Fruit fly (Drosophila melanogaster): ENCODE results near the gene Stam.

Stam gene

DNA sequence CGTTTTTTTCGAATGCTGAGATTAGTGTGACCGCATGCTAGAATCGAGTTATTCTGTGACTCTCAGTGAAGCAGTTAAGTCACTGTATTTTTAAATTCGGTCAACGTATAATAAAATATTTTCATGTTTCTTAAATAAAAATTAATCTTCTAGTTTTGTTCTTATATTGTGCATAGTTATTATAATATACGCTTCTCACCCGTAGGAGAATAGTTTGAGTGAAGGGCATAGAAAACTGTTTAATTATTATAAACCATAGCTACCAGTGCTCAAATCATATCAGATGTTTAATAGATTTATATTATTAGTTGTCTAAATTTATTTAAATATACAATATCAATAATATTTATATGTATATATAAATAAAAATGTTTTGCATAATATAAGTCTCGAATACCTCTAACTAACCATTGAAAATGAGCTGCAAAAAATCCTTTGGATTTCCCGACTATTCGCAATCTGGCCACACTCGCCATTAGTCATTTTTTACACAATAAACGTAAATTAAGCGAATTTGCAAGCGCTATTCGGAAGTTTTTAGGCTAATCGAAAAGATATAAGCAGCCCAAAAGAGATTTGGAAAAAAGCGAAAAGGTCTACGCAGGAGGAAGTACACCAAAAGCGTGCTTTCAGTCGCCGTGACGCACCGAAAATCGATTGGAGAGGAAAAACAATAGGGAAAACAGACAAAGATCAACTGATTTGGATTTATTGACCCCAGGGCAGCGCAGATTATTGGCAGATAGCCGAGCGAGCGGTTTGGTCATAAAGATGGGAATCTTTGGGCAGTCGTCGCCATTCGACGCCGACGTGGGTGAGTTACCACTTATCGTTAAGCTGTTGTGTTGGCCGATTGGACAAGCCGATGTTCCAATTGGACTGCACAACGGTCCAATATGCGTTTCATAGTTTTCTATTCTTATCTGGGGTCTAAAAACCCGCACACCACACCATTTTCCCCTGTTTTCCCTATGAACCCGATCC, at the start of gene Stam, which contains the start of gene aurB:
Stam (plus strand) TSS at position 473 of the 984 bp plus-strand sequence.
aurB (minus strand) TSS at position 31 of the 984 bp plus-strand sequence.
- TF ChIP-seq cic (GFP tag; optimal IDR thresholded peaks at IDR 0.05) (no peak), CG1620 (GFP tag; optimal IDR thresholded peaks at IDR 0.05) (no peak), CG33017 (tag; optimal IDR thresholded peaks at IDR 0.05) (peak; percentile 65), Crg-1 (GFP tag; optimal IDR thresholded peaks at IDR 0.05) (peak; percentile 14), kay (GFP tag; ENCODE audit: borderline replicate concordance) (peak; percentile 90), cnc (optimal IDR thresholded peaks at IDR 0.05) (no peak), Mnt (GFP tag; optimal IDR thresholded peaks at IDR 0.05) (peak; percentile 3), tj (GFP tag; optimal IDR thresholded peaks at IDR 0.05) (peak; percentile 35), CG5204 (GFP tag; optimal IDR thresholded peaks at IDR 0.05) (peak; percentile 9), bab1 (GFP tag; optimal IDR thresholded peaks at IDR 0.05) (peak; percentile 58), Clk (GFP tag; optimal IDR thresholded peaks at IDR 0.05) (no peak), CG7101 (tag; optimal IDR thresholded peaks at IDR 0.05) (peak; percentile 70), CG12768 (GFP tag; optimal IDR thresholded peaks at IDR 0.05) (peak; percentile 23), pad (GFP tag; optimal IDR thresholded peaks at IDR 0.05) (peak; percentile 29), toe (GFP tag; optimal IDR thresholded peaks at IDR 0.05) (peak; percentile 48), Hr96 (GFP tag; optimal IDR thresholded peaks at IDR 0.05) (no peak), CG14711 (tag; optimal IDR thresholded peaks at IDR 0.05) (peak; percentile 61), ovo (GFP tag; optimal IDR thresholded peaks at IDR 0.05) (no peak), CG11617 (GFP tag; optimal IDR thresholded peaks at IDR 0.05) (peak; percentile 77), CG7045 (GFP tag; optimal IDR thresholded peaks at IDR 0.05) (peak; percentile 35)

DNA sequence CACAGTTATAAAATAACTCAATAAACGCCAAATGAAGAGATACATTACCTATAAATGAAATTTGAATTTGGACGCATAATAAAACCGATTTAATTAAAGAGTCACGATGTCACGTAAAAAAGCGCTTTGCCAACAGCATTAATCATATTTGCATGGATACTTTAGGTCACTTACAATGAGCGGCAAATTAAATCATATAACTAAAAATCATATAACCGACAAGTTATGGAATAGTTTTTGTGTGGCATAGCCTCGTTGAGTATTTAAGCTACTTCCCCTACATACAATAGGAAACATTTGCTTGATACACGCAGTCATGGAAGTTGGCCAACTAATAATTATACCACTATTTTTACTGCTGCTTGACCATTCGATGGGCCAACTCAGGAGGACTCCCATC, 39.5 kb upstream of the Stam start, which contains the start of gene CG6508:
CG6508 (plus strand) TSS at position 301 of the 400 bp plus-strand sequence.
- TF ChIP-seq cnc (optimal IDR thresholded peaks at IDR 0.05) (no peak), CG33017 (tag; optimal IDR thresholded peaks at IDR 0.05) (no peak), ovo (GFP tag; optimal IDR thresholded peaks at IDR 0.05) (no peak), CG11617 (GFP tag; optimal IDR thresholded peaks at IDR 0.05) (no peak), CG5204 (GFP tag; optimal IDR thresholded peaks at IDR 0.05) (no peak), bab1 (GFP tag; optimal IDR thresholded peaks at IDR 0.05) (no peak), CG12768 (GFP tag; optimal IDR thresholded peaks at IDR 0.05) (no peak)

DNA sequence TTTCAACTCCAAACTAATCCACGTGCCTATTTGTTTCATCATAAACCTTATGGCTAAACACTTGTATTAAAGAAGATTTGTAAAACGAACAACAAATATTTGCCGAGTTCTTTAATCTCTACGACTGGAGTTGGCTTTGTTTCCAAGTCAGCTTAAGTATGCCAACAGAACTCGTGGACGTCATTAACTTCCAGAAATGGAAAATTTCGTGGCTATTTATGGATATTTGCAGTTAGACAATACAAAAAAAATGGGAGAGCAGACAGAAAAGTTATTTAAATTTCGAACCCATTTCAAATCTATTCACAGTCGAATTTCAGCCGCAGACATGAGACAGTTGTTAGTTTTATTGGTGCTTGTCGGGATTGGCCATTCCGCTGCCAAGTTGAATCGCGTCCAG, 37.9 kb upstream of the Stam start, which contains the start of gene CG17134:
CG17134 (plus strand) TSS at position 301 of the 400 bp plus-strand sequence.
- TF ChIP-seq Crg-1 (GFP tag; optimal IDR thresholded peaks at IDR 0.05) (no peak), pad (GFP tag; optimal IDR thresholded peaks at IDR 0.05) (no peak), CG14711 (tag; optimal IDR thresholded peaks at IDR 0.05) (no peak), cic (GFP tag; optimal IDR thresholded peaks at IDR 0.05) (no peak), CG5204 (GFP tag; optimal IDR thresholded peaks at IDR 0.05) (no peak), cnc (optimal IDR thresholded peaks at IDR 0.05) (no peak), Mnt (GFP tag; optimal IDR thresholded peaks at IDR 0.05) (no peak), CG33017 (tag; optimal IDR thresholded peaks at IDR 0.05) (no peak), CG11617 (GFP tag; optimal IDR thresholded peaks at IDR 0.05) (no peak), toe (GFP tag; optimal IDR thresholded peaks at IDR 0.05) (no peak), CG12768 (GFP tag; optimal IDR thresholded peaks at IDR 0.05) (no peak), CG7045 (GFP tag; optimal IDR thresholded peaks at IDR 0.05) (no peak), CG7101 (tag; optimal IDR thresholded peaks at IDR 0.05) (no peak)

- TF ChIP-seq toe (GFP tag; optimal IDR thresholded peaks at IDR 0.05) (no peak), cic (GFP tag; optimal IDR thresholded peaks at IDR 0.05) (no peak), kay (GFP tag; ENCODE audit: borderline replicate concordance) (no peak), Crg-1 (GFP tag; optimal IDR thresholded peaks at IDR 0.05) (no peak)
These were observed 35.7 kb upstream of the Stam start for dm6 chr2L:10822620-10823019.

- TF ChIP-seq ovo (GFP tag; optimal IDR thresholded peaks at IDR 0.05) (no peak), Clk (GFP tag; optimal IDR thresholded peaks at IDR 0.05) (no peak), tj (GFP tag; optimal IDR thresholded peaks at IDR 0.05) (no peak), pad (GFP tag; optimal IDR thresholded peaks at IDR 0.05) (no peak)
These were observed 26.7 kb upstream of the Stam start for dm6 chr2L:10831590-10831989.

dm6 chr2L:10837491-10837890, 20.8 kb upstream of the Stam start, which contains the start of gene Nos:
Gene Nos (minus strand): TSS chr2L:10837511.
- TF ChIP-seq CG7045 (GFP tag; optimal IDR thresholded peaks at IDR 0.05) (no peak), CG14711 (tag; optimal IDR thresholded peaks at IDR 0.05) (no peak), CG12768 (GFP tag; optimal IDR thresholded peaks at IDR 0.05) (no peak), Clk (GFP tag; optimal IDR thresholded peaks at IDR 0.05) (no peak), tj (GFP tag; optimal IDR thresholded peaks at IDR 0.05) (no peak), cnc (optimal IDR thresholded peaks at IDR 0.05) (no peak), CG1620 (GFP tag; optimal IDR thresholded peaks at IDR 0.05) (no peak), pad (GFP tag; optimal IDR thresholded peaks at IDR 0.05) (no peak), bab1 (GFP tag; optimal IDR thresholded peaks at IDR 0.05) (no peak), cic (GFP tag; optimal IDR thresholded peaks at IDR 0.05) (no peak), toe (GFP tag; optimal IDR thresholded peaks at IDR 0.05) (no peak), CG5204 (GFP tag; optimal IDR thresholded peaks at IDR 0.05) (no peak)
